Fruit fly (Drosophila melanogaster): Measurements from ENCODE around the gene smog.

The smog gene

DNA sequence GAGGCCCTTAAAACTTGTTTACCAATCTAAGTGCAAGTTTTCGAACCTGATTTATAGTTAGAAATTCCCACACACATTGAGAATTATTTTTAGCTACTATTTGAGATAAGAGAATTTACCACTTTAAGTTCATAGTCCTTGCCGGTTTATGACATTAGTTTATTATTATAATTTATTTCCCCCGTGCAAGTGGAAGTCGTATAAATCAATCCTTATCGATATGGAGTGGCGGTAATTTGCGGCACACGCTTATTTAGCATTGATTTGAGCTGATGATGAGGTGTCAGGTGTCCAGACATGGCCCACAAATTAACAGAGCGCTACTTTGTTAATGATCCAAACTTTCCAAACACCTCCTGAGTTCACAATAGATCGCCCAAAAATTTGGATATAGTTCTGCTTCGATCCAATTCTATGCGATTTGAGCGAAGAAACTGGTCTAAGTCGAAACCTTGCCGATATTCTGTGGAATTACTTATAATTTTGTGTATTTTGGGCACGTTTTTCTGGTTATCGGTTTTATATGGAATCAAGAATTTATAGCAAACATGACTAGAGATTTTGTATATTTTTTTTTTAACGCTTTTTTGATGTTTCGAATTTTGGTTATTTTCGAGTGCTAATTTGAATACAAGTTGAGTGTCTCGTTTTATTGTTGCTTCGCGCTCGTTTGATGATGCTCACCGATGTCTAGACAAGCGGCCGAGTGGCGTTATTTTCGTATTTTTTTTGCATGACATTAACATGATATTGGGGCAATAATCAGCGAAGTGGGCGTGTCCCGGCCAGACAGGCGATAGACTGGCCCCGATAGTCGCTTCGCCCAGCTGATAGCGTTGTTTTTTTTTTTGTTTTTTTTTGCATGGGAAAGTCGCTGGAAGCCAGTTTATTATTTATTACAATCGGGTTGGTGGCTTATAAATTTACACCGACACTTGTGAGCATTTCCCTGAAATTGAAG is 47.2 kb downstream of the smog start:
- no peak for TF ChIP-seq CG16779 (tag; optimal IDR thresholded peaks at IDR 0.05)
- TF ChIP-seq ss (GFP tag; optimal IDR thresholded peaks at IDR 0.05), result no peak
- no peak for TF ChIP-seq Eip78C (GFP tag)
- no peak for TF ChIP-seq net (GFP tag; optimal IDR thresholded peaks at IDR 0.05)
- TF ChIP-seq OdsH (GFP tag; optimal IDR thresholded peaks at IDR 0.05), result no peak
- TF ChIP-seq CG4318 (GFP tag; optimal IDR thresholded peaks at IDR 0.05), result no peak
- TF ChIP-seq topi (GFP tag; optimal IDR thresholded peaks at IDR 0.05), result no peak
- TF ChIP-seq Hr39 (GFP tag; optimal IDR thresholded peaks at IDR 0.05), result no peak
- TF ChIP-seq CG15336 (GFP tag; IDR thresholded peaks at IDR 0.05), result no peak
- TF ChIP-seq CG6854 (GFP tag; optimal IDR thresholded peaks at IDR 0.05), result no peak
- TF ChIP-seq Lpt (GFP tag; optimal IDR thresholded peaks at IDR 0.05), result no peak
- TF ChIP-seq cyc (GFP tag; optimal IDR thresholded peaks at IDR 0.05), result no peak
- TF ChIP-seq acj6 (GFP tag; optimal IDR thresholded peaks at IDR 0.05), result no peak
- TF ChIP-seq dac (GFP tag; optimal IDR thresholded peaks at IDR 0.05), result no peak
- TF ChIP-seq Sox15 (GFP tag; optimal IDR thresholded peaks at IDR 0.05), result no peak
- TF ChIP-seq eg (GFP tag; IDR thresholded peaks at IDR 0.05), result no peak
- no peak for TF ChIP-seq CG31627 (GFP tag; optimal IDR thresholded peaks at IDR 0.05)
- TF ChIP-seq salr (GFP tag; optimal IDR thresholded peaks at IDR 0.05), result no peak

DNA sequence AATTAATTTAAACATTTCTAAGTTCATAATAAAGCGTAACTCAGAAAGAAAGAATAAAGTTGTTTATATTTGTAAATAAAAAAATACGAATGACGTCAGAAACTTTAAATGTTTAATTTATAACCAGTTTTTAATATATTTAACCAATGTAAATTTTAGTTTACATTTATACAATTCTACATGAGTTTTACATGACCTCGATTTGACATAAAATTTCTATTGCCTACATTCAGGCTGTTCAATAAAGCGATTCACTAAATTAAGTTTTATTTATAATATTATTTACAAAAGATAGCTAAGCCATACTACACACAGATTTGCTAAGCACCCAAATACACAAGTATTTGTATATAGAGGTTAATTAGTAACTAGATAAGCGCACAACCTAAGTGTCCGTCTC is 51.2 kb downstream of the smog start:
- no peak for TF ChIP-seq esn (GFP tag; optimal IDR thresholded peaks at IDR 0.05)
- TF ChIP-seq Ets96B (tag; optimal IDR thresholded peaks at IDR 0.05), result no peak
- no peak for TF ChIP-seq Eip75B (GFP tag; optimal IDR thresholded peaks at IDR 0.05)
- TF ChIP-seq svp (GFP tag), result peak; percentile 29
- no peak for TF ChIP-seq CG11294 (GFP tag; IDR thresholded peaks at IDR 0.05)

DNA sequence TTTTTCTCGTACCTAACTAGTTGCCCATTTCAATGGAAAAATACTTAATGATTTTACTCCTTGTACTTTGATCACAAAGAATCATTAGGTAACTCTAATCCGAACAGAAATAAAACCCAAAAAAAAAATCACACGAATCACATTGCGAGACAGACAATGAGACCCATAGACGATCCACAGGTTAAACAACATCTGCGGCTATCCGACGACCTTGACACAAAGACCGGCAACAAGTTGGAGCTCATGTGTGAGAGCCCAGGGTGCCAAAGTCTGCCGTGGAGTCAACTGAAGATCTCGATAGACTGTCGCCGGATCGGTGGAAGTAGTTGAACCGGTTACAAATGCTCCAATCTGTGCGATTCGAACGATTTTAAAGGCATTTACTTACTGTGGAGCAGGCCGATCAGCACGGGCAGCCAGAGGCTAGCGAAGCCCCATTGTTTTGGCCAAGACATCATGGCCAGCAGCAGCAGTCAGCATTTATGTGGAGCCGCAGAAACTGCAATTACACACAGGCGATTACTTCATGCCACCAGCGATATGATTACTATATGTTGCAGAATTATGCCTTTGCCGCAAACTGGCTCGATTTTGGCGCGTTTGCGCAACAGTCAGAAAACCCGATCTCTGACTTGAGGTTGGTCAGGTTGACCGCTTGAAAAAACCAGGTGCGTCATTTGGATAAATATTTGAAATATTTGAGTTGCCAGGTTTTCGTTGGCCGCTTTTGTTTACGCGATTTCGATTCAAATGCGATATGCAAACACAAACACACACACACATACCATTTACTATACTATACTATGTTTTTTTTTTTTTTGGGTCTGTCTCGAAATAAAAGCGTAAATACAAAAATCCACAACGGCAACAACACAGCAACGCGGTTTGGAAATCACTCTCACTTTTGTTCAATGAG is 53.0 kb downstream of the smog start:
- TF ChIP-seq CG6808 (GFP tag; optimal IDR thresholded peaks at IDR 0.05) (peak; percentile 98), Eip78C (GFP tag) (peak; percentile 32), fkh (GFP tag; optimal IDR thresholded peaks at IDR 0.05) (peak; percentile 61), Sox102F (GFP tag; optimal IDR thresholded peaks at IDR 0.05) (no peak), CG1621 (tag; optimal IDR thresholded peaks at IDR 0.05) (peak; percentile 55)

dm6 chr2L:4906546-4907250 is 54.0 kb downstream of the smog start, which contains the start of gene snsl:
TSS of gene snsl (minus strand) at chr2L:4906762.
- TF ChIP-seq Met (GFP tag; optimal IDR thresholded peaks at IDR 0.05) (peak; percentile 12), CG10631 (GFP tag; optimal IDR thresholded peaks at IDR 0.05) (peak; percentile 74), CG1621 (tag; optimal IDR thresholded peaks at IDR 0.05) (peak; percentile 6), CG11762 (GFP tag; optimal IDR thresholded peaks at IDR 0.05; ENCODE audit: insufficient read depth) (peak; percentile 35), CG6808 (GFP tag; optimal IDR thresholded peaks at IDR 0.05) (peak; percentile 80), svp (GFP tag) (peak; percentile 69), CG8319 (GFP tag; optimal IDR thresholded peaks at IDR 0.05) (peak; percentile 49), CG4318 (GFP tag; optimal IDR thresholded peaks at IDR 0.05) (peak; percentile 45), CG10669 (GFP tag; optimal IDR thresholded peaks at IDR 0.05) (peak; percentile 28), Smox (GFP tag; optimal IDR thresholded peaks at IDR 0.05) (peak; percentile 4), dac (GFP tag; optimal IDR thresholded peaks at IDR 0.05) (peak; percentile 21), Hr4 (GFP tag; optimal IDR thresholded peaks at IDR 0.05) (peak; percentile 43), Eip78C (GFP tag) (peak; percentile 89), CG15336 (GFP tag; IDR thresholded peaks at IDR 0.05) (peak; percentile 82), Hr38 (GFP tag; optimal IDR thresholded peaks at IDR 0.05) (no peak), Blimp-1 (GFP tag; optimal IDR thresholded peaks at IDR 0.05) (peak; percentile 78), Eip93F (GFP tag; optimal IDR thresholded peaks at IDR 0.05) (no peak), acj6 (GFP tag; optimal IDR thresholded peaks at IDR 0.05) (peak; percentile 65), fkh (GFP tag; optimal IDR thresholded peaks at IDR 0.05) (no peak), Ets21C (GFP tag; optimal IDR thresholded peaks at IDR 0.05) (no peak), fd85E (GFP tag; optimal IDR thresholded peaks at IDR 0.05) (no peak), dsx (GFP tag; optimal IDR thresholded peaks at IDR 0.05; ENCODE audit: poor library complexity, severe bottlenecking) (peak; percentile 72), CG6792 (GFP tag; optimal IDR thresholded peaks at IDR 0.05) (peak; percentile 68)

Measured in whole organism, prepupa.